Worm (Caenorhabditis elegans) whole organism, late embryonic: ENCODE measurements around the gene tcc-1.

Experiments used
- C38D4.7 ChIP-seq: fragments of 200-800 bp; sonication (Bioruptor generic); optimal IDR thresholded peaks from 2 replicates; lab custom pipeline; 2018; ENCODE audit warnings: mild to moderate bottlenecking, missing genetic modification characterization, moderate library complexity, missing compliant biosample characterization
- K09A11.1 ChIP-seq: sonication (generic microtip); optimal IDR thresholded peaks from 2 replicates; lab custom pipeline; 2017; ENCODE audit warnings: antibody characterized with exemption, mild to moderate bottlenecking, missing genetic modification characterization, missing compliant biosample characterization; ENCODE audit not compliant: insufficient read depth
- T23F11.4 ChIP-seq: fragments of 200-800 bp; sonication (Bioruptor generic); optimal IDR thresholded peaks from 2 replicates; lab custom pipeline; 2018; ENCODE audit warnings: mild to moderate bottlenecking, missing genetic modification characterization, missing compliant biosample characterization
- Y22D7AL.16 ChIP-seq: sonication (generic microtip); optimal IDR thresholded peaks from 2 replicates; lab custom pipeline; 2016; ENCODE audit warnings: missing genetic modification characterization, missing compliant biosample characterization
- ahr-1 ChIP-seq: sonication (generic microtip); optimal IDR thresholded peaks from 2 replicates; lab custom pipeline; 2016; ENCODE audit warnings: missing genetic modification characterization, missing compliant biosample characterization
- ceh-14 ChIP-seq: sonication (generic microtip); optimal IDR thresholded peaks from 2 replicates; lab custom pipeline; 2016; ENCODE audit warnings: missing genotype, missing genetic modification characterization, missing compliant biosample characterization
- ceh-24 ChIP-seq: sonication (generic microtip); optimal IDR thresholded peaks from 2 replicates; lab custom pipeline; 2016; ENCODE audit warnings: mild to moderate bottlenecking, missing genetic modification characterization, missing compliant biosample characterization
- ceh-34 ChIP-seq: sonication (generic microtip); optimal IDR thresholded peaks from 2 replicates; lab custom pipeline; 2016; ENCODE audit warnings: mild to moderate bottlenecking, missing genetic modification characterization, missing compliant biosample characterization
- ceh-6 ChIP-seq: fragments of 200-800 bp; sonication (Bioruptor generic); optimal IDR thresholded peaks from 2 replicates; lab custom pipeline; 2018; ENCODE audit warnings: mild to moderate bottlenecking, missing genetic modification characterization, missing compliant biosample characterization
- fkh-10 ChIP-seq: fragments of 150-350 bp; optimal IDR thresholded peaks from 2 replicates; lab custom pipeline; 2014; ENCODE audit warnings: missing biosample characterization, missing genetic modification reagents, missing genetic modification characterization
- fkh-6 ChIP-seq: sonication (generic microtip); optimal IDR thresholded peaks from 2 replicates; lab custom pipeline; 2016; ENCODE audit warnings: missing genetic modification characterization, missing compliant biosample characterization
- hlh-13 ChIP-seq: fragments of 200-800 bp; sonication (Bioruptor generic); optimal IDR thresholded peaks from 2 replicates; lab custom pipeline; 2018; ENCODE audit warnings: mild to moderate bottlenecking, missing genetic modification characterization, missing compliant biosample characterization
- hlh-15 ChIP-seq: sonication (generic microtip); optimal IDR thresholded peaks from 2 replicates; lab custom pipeline; 2016; ENCODE audit warnings: missing genetic modification characterization, missing compliant biosample characterization
- hlh-30 ChIP-seq: sonication (generic microtip); optimal IDR thresholded peaks from 2 replicates; lab custom pipeline; 2017; ENCODE audit warnings: antibody characterized with exemption, missing genetic modification characterization, missing compliant biosample characterization; ENCODE audit not compliant: insufficient read depth
- hlh-8 ChIP-seq: sonication (generic microtip); optimal IDR thresholded peaks from 2 replicates; lab custom pipeline; 2016; ENCODE audit warnings: missing genotype, missing genetic modification characterization, missing compliant biosample characterization
- lim-6 ChIP-seq: sonication (generic microtip); optimal IDR thresholded peaks from 2 replicates; lab custom pipeline; 2016; ENCODE audit warnings: missing genetic modification characterization, missing compliant biosample characterization
- lin-11 ChIP-seq: fragments of 200-800 bp; sonication (Bioruptor generic); optimal IDR thresholded peaks from 2 replicates; lab custom pipeline; 2018; ENCODE audit warnings: mild to moderate bottlenecking, missing genetic modification characterization, missing compliant biosample characterization
- nfya-1 ChIP-seq: sonication (generic microtip); optimal IDR thresholded peaks from 2 replicates; lab custom pipeline; 2017; ENCODE audit warnings: missing genetic modification characterization, mild to moderate bottlenecking, missing compliant biosample characterization, antibody characterized with exemption, moderate library complexity
- nhr-11 ChIP-seq: fragments of 150-350 bp; optimal IDR thresholded peaks from 2 replicates; lab custom pipeline; 2014; ENCODE audit warnings: missing biosample characterization, missing genetic modification characterization
- nhr-232 ChIP-seq: sonication (generic microtip); optimal IDR thresholded peaks from 2 replicates; lab custom pipeline; 2016; ENCODE audit warnings: missing genetic modification characterization, missing compliant biosample characterization
- pag-3 ChIP-seq: sonication (generic microtip); optimal IDR thresholded peaks from 2 replicates; lab custom pipeline; 2016; ENCODE audit warnings: missing compliant biosample characterization, missing genetic modification characterization, borderline replicate concordance
- pat-9 ChIP-seq: fragments of 200-800 bp; sonication (Bioruptor generic); optimal IDR thresholded peaks from 2 replicates; lab custom pipeline; 2018; ENCODE audit warnings: mild to moderate bottlenecking, missing genetic modification characterization, moderate library complexity, missing compliant biosample characterization
- pax-1 ChIP-seq: fragments of 150-350 bp; optimal IDR thresholded peaks from 2 replicates; lab custom pipeline; 2014; ENCODE audit warnings: missing biosample characterization, missing genetic modification characterization
- pha-2 ChIP-seq: sonication (generic microtip); optimal IDR thresholded peaks from 2 replicates; lab custom pipeline; 2017; ENCODE audit warnings: mild to moderate bottlenecking, missing genetic modification characterization, missing compliant biosample characterization
- pros-1 ChIP-seq: fragments of 150-350 bp; optimal IDR thresholded peaks from 2 replicates; lab custom pipeline; 2014; ENCODE audit warnings: missing biosample characterization, missing genetic modification reagents, missing genetic modification characterization
- rnt-1 ChIP-seq: sonication (generic microtip); optimal IDR thresholded peaks from 2 replicates; lab custom pipeline; 2016; ENCODE audit warnings: missing genetic modification characterization, missing compliant biosample characterization
- sdc-2 ChIP-seq: sonication (generic microtip); optimal IDR thresholded peaks from 2 replicates; lab custom pipeline; 2016; ENCODE audit warnings: missing genotype, missing genetic modification characterization, missing compliant biosample characterization
- sox-2 ChIP-seq: fragments of 200-800 bp; sonication (Bioruptor generic); IDR thresholded peaks from 2 replicates; pipeline ENCODE4 v1.3.6; 2022; ENCODE audit warnings: missing genetic modification reagents, missing genetic modification characterization, missing compliant biosample characterization
- sox-4 ChIP-seq: sonication (generic microtip); optimal IDR thresholded peaks from 2 replicates; lab custom pipeline; 2017; ENCODE audit warnings: mild to moderate bottlenecking, missing genetic modification characterization, inconsistent platforms, missing compliant biosample characterization
- tbx-2 ChIP-seq: sonication (generic microtip); optimal IDR thresholded peaks from 2 replicates; lab custom pipeline; 2016; ENCODE audit warnings: missing genetic modification characterization, missing compliant biosample characterization
- unc-3 ChIP-seq, 2 experiments: fragments of 200-800 bp in 1 of 2; sonication (Bioruptor generic) in 1 of 2; sonication (generic microtip) in 1 of 2; conservative IDR thresholded peaks in 1 of 2; optimal IDR thresholded peaks in 1 of 2; 2 replicates each; pipeline versions ENCODE4 v1.3.6 to Lab custom; 2016 to 2022; ENCODE audit warnings: missing compliant biosample characterization in 2 of 2, missing genetic modification characterization in 2 of 2, missing genetic modification reagents in 1 of 2
- unc-42 ChIP-seq: sonication (generic microtip); optimal IDR thresholded peaks from 2 replicates; lab custom pipeline; 2016; ENCODE audit warnings: missing genotype, missing genetic modification characterization, missing compliant biosample characterization
- unc-86 ChIP-seq: sonication (generic microtip); optimal IDR thresholded peaks from 2 replicates; lab custom pipeline; 2016; ENCODE audit warnings: missing genetic modification characterization, missing compliant biosample characterization

Gene tcc-1

ce11 chrV:17828310-17828709 is 27.5 kb downstream of the tcc-1 start, which contains the start of gene srh-304:
Gene srh-304, plus strand, starts transcription at chrV:17828610.
- TF ChIP-seq ceh-24 (tag; lab: Kevin White, UChicago): no peak
- TF ChIP-seq nhr-11: no peak
- TF ChIP-seq T23F11.4 (GFP tag; lab: Kevin White, UChicago): no peak
- TF ChIP-seq hlh-30 (tag; lab: Kevin White, UChicago): no peak
- TF ChIP-seq pat-9 (tag; lab: Kevin White, UChicago): no peak
- no peak for TF ChIP-seq nhr-232 (tag; lab: Kevin White, UChicago)
- TF ChIP-seq fkh-10 (GFP tag; lab: Kevin White, UChicago): no peak
- TF ChIP-seq unc-42: no peak
- TF ChIP-seq Y22D7AL.16 (tag; lab: Kevin White, UChicago): no peak
- no peak for TF ChIP-seq tbx-2 (tag; lab: Kevin White, UChicago)
- TF ChIP-seq hlh-15: no peak
- no peak for TF ChIP-seq ceh-14 (tag; lab: Kevin White, UChicago)
- no peak for TF ChIP-seq sox-4 (tag; lab: Kevin White, UChicago)
- TF ChIP-seq K09A11.1 (tag; lab: Kevin White, UChicago): no peak
- TF ChIP-seq ahr-1: no peak
- no peak for TF ChIP-seq ceh-34 (tag; lab: Kevin White, UChicago)
- TF ChIP-seq pax-1: no peak
- no peak for TF ChIP-seq C38D4.7 (GFP tag; lab: Kevin White, UChicago)

- no peak for TF ChIP-seq unc-86 (tag; lab: Kevin White, UChicago)
- TF ChIP-seq hlh-13 (GFP tag; lab: Kevin White, UChicago): no peak
- no peak for TF ChIP-seq ceh-6 (GFP tag; lab: Kevin White, UChicago)
- TF ChIP-seq unc-3 (GFP tag; conservative IDR thresholded peaks at IDR 0.05; lab: Robert Waterston, UW): no peak
- no peak for TF ChIP-seq unc-3 (tag; optimal IDR thresholded peaks at IDR 0.05; lab: Kevin White, UChicago)
- TF ChIP-seq fkh-6 (tag; lab: Kevin White, UChicago): no peak
- TF ChIP-seq nhr-232 (tag; lab: Kevin White, UChicago): no peak
- TF ChIP-seq lin-11 (tag; lab: Kevin White, UChicago): no peak
- no peak for TF ChIP-seq pag-3 (tag; lab: Kevin White, UChicago)
- TF ChIP-seq hlh-8 (tag; lab: Kevin White, UChicago): no peak
- no peak for TF ChIP-seq pat-9 (tag; lab: Kevin White, UChicago)
- no peak for TF ChIP-seq pha-2 (tag; lab: Kevin White, UChicago)
- TF ChIP-seq ceh-14 (tag; lab: Kevin White, UChicago): no peak
- no peak for TF ChIP-seq sox-2
- TF ChIP-seq nfya-1 (tag; lab: Kevin White, UChicago): no peak
- TF ChIP-seq, all 69 proteins: peak for 0
Measured at ce11 chrV:17824610-17825009, 31.2 kb downstream of the tcc-1 start, which contains the start of gene srh-301. Gene srh-301, plus strand, starts transcription at chrV:17824910.

ce11 chrV:17821805-17822204 is 34.0 kb downstream of the tcc-1 start, which contains the start of gene srh-300:
Gene srh-300, plus strand, starts transcription at chrV:17822105.
- no peak for TF ChIP-seq sdc-2 (tag; lab: Kevin White, UChicago)
- TF ChIP-seq, all 69 proteins: peak for 0

- no peak for TF ChIP-seq hlh-8 (tag; lab: Kevin White, UChicago)
- no peak for TF ChIP-seq unc-86 (tag; lab: Kevin White, UChicago)
- TF ChIP-seq T23F11.4 (GFP tag; lab: Kevin White, UChicago): no peak
- TF ChIP-seq pros-1 (tag; lab: Kevin White, UChicago): no peak
- TF ChIP-seq hlh-15: no peak
- no peak for TF ChIP-seq rnt-1
- TF ChIP-seq tbx-2 (tag; lab: Kevin White, UChicago): no peak
- TF ChIP-seq lim-6 (tag; lab: Kevin White, UChicago): no peak
Measured at ce11 chrV:17819704-17820103, 36.1 kb downstream of the tcc-1 start.
